Fruit fly (Drosophila melanogaster): ENCODE measurements around the gene cyst.

cyst gene

dm6 chr2L:19549412-19549811, 40.8 kb upstream of the cyst start (continued):
- TF ChIP-seq CG17568 (GFP tag; optimal IDR thresholded peaks at IDR 0.05) (no peak), odd (GFP tag; optimal IDR thresholded peaks at IDR 0.05) (peak; percentile 23), row (GFP tag; IDR thresholded peaks at IDR 0.05) (no peak), CG4360 (GFP tag; IDR thresholded peaks at IDR 0.05) (peak; percentile 47), CG8944 (GFP tag; optimal IDR thresholded peaks at IDR 0.05) (no peak), C15 (GFP tag; IDR thresholded peaks at IDR 0.05) (0 out of 3 replicates have a peak, but pooled peaks have one; percentile 36), Hmx (GFP tag; optimal IDR thresholded peaks at IDR 0.05) (no peak), chinmo (GFP tag; IDR thresholded peaks at IDR 0.05; ENCODE audit: partially characterized antibody) (peak; percentile 88; the same call in 2 of the 4 replicates), sd (tag; optimal IDR thresholded peaks at IDR 0.05) (no peak), toy (GFP tag; IDR thresholded peaks at IDR 0.05) (no peak), rib (GFP tag; IDR thresholded peaks at IDR 0.05) (0 out of 2 replicates have a peak, but pooled peaks have one; percentile 18), kni (GFP tag; optimal IDR thresholded peaks at IDR 0.05) (peak; percentile 88), CG1024 (GFP tag; IDR thresholded peaks at IDR 0.05) (no peak), HLH4C (GFP tag; IDR thresholded peaks at IDR 0.05; ENCODE audit: partially characterized antibody) (no peak), nerfin-2 (GFP tag; IDR thresholded peaks at IDR 0.05; ENCODE audit: partially characterized antibody) (no peak), CG3407 (GFP tag; optimal IDR thresholded peaks at IDR 0.05) (no peak), CG30403 (GFP tag; optimal IDR thresholded peaks at IDR 0.05) (no peak), Bdp1 (GFP tag; optimal IDR thresholded peaks at IDR 0.05) (no peak), CG5953 (GFP tag; IDR thresholded peaks at IDR 0.05) (no peak), CG2129 (GFP tag; IDR thresholded peaks at IDR 0.05; ENCODE audit: partially characterized antibody) (no peak), Stat92E (GFP tag; optimal IDR thresholded peaks at IDR 0.05) (peak in 1 of 3 experiments; percentile 41), Side (GFP tag; optimal IDR thresholded peaks at IDR 0.05) (peak; percentile 31), CrebB (tag; optimal IDR thresholded peaks at IDR 0.05) (peak; percentile 48), Kr (GFP tag; optimal IDR thresholded peaks at IDR 0.05) (no peak), bigmax (GFP tag; optimal IDR thresholded peaks at IDR 0.05) (no peak), ci (GFP tag; IDR thresholded peaks at IDR 0.05) (0 out of 3 replicates have a peak, but pooled peaks have one; percentile 24), cg (GFP tag; optimal IDR thresholded peaks at IDR 0.05) (peak; percentile 82), CG3838 (GFP tag; optimal IDR thresholded peaks at IDR 0.05) (no peak), sqz (GFP tag; optimal IDR thresholded peaks at IDR 0.05) (peak; percentile 93), Mrtf (GFP tag; IDR thresholded peaks at IDR 0.05) (no peak), D19B (GFP tag; optimal IDR thresholded peaks at IDR 0.05) (no peak), CG12155 (GFP tag; optimal IDR thresholded peaks at IDR 0.05) (no peak), CG13287 (GFP tag; IDR thresholded peaks at IDR 0.05; ENCODE audit: partially characterized antibody) (peak; percentile 21; the same call in 1 of the 2 replicates), HHEX (GFP tag; optimal IDR thresholded peaks at IDR 0.05) (no peak), tll (GFP tag; optimal IDR thresholded peaks at IDR 0.05) (no peak), CG43689 (GFP tag; IDR thresholded peaks at IDR 0.05) (no peak), CG10565 (GFP tag; optimal IDR thresholded peaks at IDR 0.05) (no peak), jing (GFP tag; optimal IDR thresholded peaks at IDR 0.05) (no peak), tgo (GFP tag; IDR thresholded peaks at IDR 0.05) (no peak), fd102C (GFP tag; optimal IDR thresholded peaks at IDR 0.05) (no peak), klu (GFP tag; IDR thresholded peaks at IDR 0.05) (no peak), Antp (GFP tag; optimal IDR thresholded peaks at IDR 0.05) (no peak), Dbx (GFP tag; IDR thresholded peaks at IDR 0.05) (peak; percentile 46; the same call in 1 of the 3 replicates), CG14965 (GFP tag; optimal IDR thresholded peaks at IDR 0.05; ENCODE audit: borderline replicate concordance) (no peak), CG2120 (GFP tag; optimal IDR thresholded peaks at IDR 0.05) (no peak), Nf-YB (GFP tag; optimal IDR thresholded peaks at IDR 0.05) (peak; percentile 49), al (GFP tag; IDR thresholded peaks at IDR 0.05) (no peak), mirr (GFP tag; optimal IDR thresholded peaks at IDR 0.05) (peak; percentile 40), CG34422 (GFP tag; IDR thresholded peaks at IDR 0.05) (peak; percentile 44; the same call in 1 of the 3 replicates), br (optimal IDR thresholded peaks at IDR 0.05) (no peak), CG10321 (GFP tag; IDR thresholded peaks at IDR 0.05) (no peak)
